Fruit fly (Drosophila melanogaster): ENCODE data around the gene Adk2.

- no peak for TF ChIP-seq pan (optimal IDR thresholded peaks at IDR 0.05)
- no peak for TF ChIP-seq Myc (optimal IDR thresholded peaks at IDR 0.05)
- TF ChIP-seq CG32264 (GFP tag; optimal IDR thresholded peaks at IDR 0.05), result no peak
- TF ChIP-seq Hnf4 (GFP tag; optimal IDR thresholded peaks at IDR 0.05), result no peak
- no peak for TF ChIP-seq lola (GFP tag; optimal IDR thresholded peaks at IDR 0.05)
- no peak for TF ChIP-seq Abd-B (GFP tag; optimal IDR thresholded peaks at IDR 0.05)
- peak; percentile 27 for TF ChIP-seq psq (GFP tag; optimal IDR thresholded peaks at IDR 0.05)
- peak; percentile 77 for TF ChIP-seq Dfd (GFP tag; optimal IDR thresholded peaks at IDR 0.05)
- TF ChIP-seq Rel (GFP tag; optimal IDR thresholded peaks at IDR 0.05), result peak; percentile 24
- TF ChIP-seq Rel (tag; optimal IDR thresholded peaks at IDR 0.05), result peak; percentile 9
- TF ChIP-seq HLH106 (tag; optimal IDR thresholded peaks at IDR 0.05), result no peak
- no peak for TF ChIP-seq Jra (GFP tag; optimal IDR thresholded peaks at IDR 0.05)
- TF ChIP-seq fru (GFP tag; optimal IDR thresholded peaks at IDR 0.05), result peak; percentile 32
These were observed 6.3 kb upstream of the Adk2 start, which contains the start of gene CG17672 for dm6 chr3L:13028740-13029139.
